Worm (Caenorhabditis elegans) whole organism, L3 larva: ENCODE results near the gene R05A10.8.

Experiments
- fkh-10 ChIP-seq: sonication (generic microtip); optimal IDR thresholded peaks from 2 replicates; lab custom pipeline; 2017; ENCODE audit warnings: missing biosample characterization, missing genetic modification reagents, missing genetic modification characterization
- lin-39 ChIP-seq: fragments of 150-350 bp; optimal IDR thresholded peaks from 2 replicates; lab custom pipeline; 2018; ENCODE audit warnings: missing biosample characterization, missing genetic modification reagents, missing genetic modification characterization
- mdl-1 ChIP-seq: fragments of 150-350 bp; optimal IDR thresholded peaks from 2 replicates; lab custom pipeline; 2014; ENCODE audit warnings: missing biosample characterization, missing genetic modification characterization
- nhr-25 ChIP-seq: sonication (generic microtip); optimal IDR thresholded peaks from 2 replicates; lab custom pipeline; 2017; ENCODE audit warnings: missing biosample characterization, missing genetic modification characterization
- snpc-4 ChIP-seq: fragments of 150-350 bp; optimal IDR thresholded peaks from 2 replicates; lab custom pipeline; 2014; ENCODE audit warnings: missing biosample characterization, missing genetic modification characterization
- unc-39 ChIP-seq: sonication (generic microtip); optimal IDR thresholded peaks from 4 replicates; lab custom pipeline; 2017; ENCODE audit warnings: missing biosample characterization, missing genetic modification characterization
- ztf-4 ChIP-seq: fragments of 150-350 bp; optimal IDR thresholded peaks from 2 replicates; lab custom pipeline; 2014; ENCODE audit warnings: missing biosample characterization, missing genetic modification characterization

- no peak for TF ChIP-seq fkh-10 (GFP tag; lab: Kevin White, UChicago)
- TF ChIP-seq lin-39 (tag; lab: Kevin White, UChicago), result no peak
- no peak for TF ChIP-seq unc-39 (tag; lab: Kevin White, UChicago)
- no peak for TF ChIP-seq mdl-1
- TF ChIP-seq nhr-25 (tag; lab: Kevin White, UChicago), result no peak
- no peak for TF ChIP-seq ztf-4
- TF ChIP-seq snpc-4 (tag; lab: Kevin White, UChicago), result no peak
Observed at ce11 chrIV:14203162-14203561, 45.2 kb upstream of the R05A10.8 start, which contains the start of gene F02H6.3.
